Worm (Caenorhabditis elegans) whole organism, midembryonic: ENCODE data around the gene clec-263.
A peak's percentile ranks its signal among the peaks of the same experiment; 100 is the strongest.

ENCODE experiments used
- T22C8.4 ChIP-seq: fragments of 200-800 bp; sonication (Bioruptor generic); IDR thresholded peaks from 2 replicates; pipeline ENCODE4 v1.3.6; 2022; ENCODE audit warnings: missing genetic modification characterization, missing compliant biosample characterization
- cog-1 ChIP-seq: sonication (generic microtip); optimal IDR thresholded peaks from 2 replicates; lab custom pipeline; 2016; ENCODE audit warnings: missing genetic modification characterization, missing compliant biosample characterization
- flt-1 ChIP-seq: fragments of 200-800 bp; sonication (Bioruptor generic); IDR thresholded peaks from 2 replicates; pipeline ENCODE4 v1.3.6; 2022; ENCODE audit warnings: missing genetic modification characterization, missing compliant biosample characterization
- med-1 ChIP-seq: sonication (generic microtip); optimal IDR thresholded peaks from 2 replicates; lab custom pipeline; 2017; ENCODE audit warnings: missing genetic modification characterization, mild to moderate bottlenecking, missing compliant biosample characterization, antibody characterized with exemption, missing genetic modification reagents; ENCODE audit not compliant: insufficient read depth
- tab-1 ChIP-seq: fragments of 200-800 bp; sonication (Bioruptor generic); IDR thresholded peaks from 2 replicates; pipeline ENCODE4 v1.3.6; 2022; ENCODE audit warnings: missing genetic modification characterization, missing compliant biosample characterization
- ztf-23 ChIP-seq: fragments of 200-800 bp; sonication (Bioruptor generic); IDR thresholded peaks from 2 replicates; pipeline ENCODE4 v1.3.6; 2022; ENCODE audit warnings: missing genetic modification reagents, missing genetic modification characterization, missing compliant biosample characterization
- ztf-29 ChIP-seq: fragments of 200-800 bp; sonication (Bioruptor generic); IDR thresholded peaks from 2 replicates; pipeline ENCODE4 v1.3.6; 2022; ENCODE audit warnings: missing genetic modification reagents, missing genetic modification characterization, missing compliant biosample characterization

ce11 chrV:20580511-20581040 is 6.2 kb downstream of the clec-263 start, which contains the start of gene F26F2.7:
- TF ChIP-seq med-1 (GFP tag; lab: Kevin White, UChicago) = no peak
- peak; percentile 69; the same call in 1 of the 2 replicates for TF ChIP-seq tab-1 (GFP tag; lab: Robert Waterston, UW)
- no peak for TF ChIP-seq ztf-29
- TF ChIP-seq cog-1 = peak; percentile 81
- peak; percentile 56; the same call in 1 of the 2 replicates for TF ChIP-seq ztf-23 (GFP tag; lab: Robert Waterston, UW)
- TF ChIP-seq flt-1 (GFP tag; lab: Robert Waterston, UW) = 0 out of 2 replicates have a peak, but pooled peaks have one; percentile 50
- TF ChIP-seq T22C8.4 (GFP tag; lab: Robert Waterston, UW) = no peak
